Fruit fly (Drosophila melanogaster) whole organism, adult: ENCODE measurements around the gene Wsck.

Experiments used
- CG11617 ChIP-seq: fragments of 200-800 bp; sonication (Bioruptor generic); optimal IDR thresholded peaks from 2 replicates; lab custom pipeline; 2017; ENCODE audit warnings: mild to moderate bottlenecking, missing biosample characterization, missing genetic modification reagents, missing genetic modification characterization
- CG12768 ChIP-seq: fragments of 200-800 bp; sonication (Bioruptor generic); optimal IDR thresholded peaks from 2 replicates; lab custom pipeline; 2017; ENCODE audit warnings: missing biosample characterization, missing genetic modification characterization, mild to moderate bottlenecking, moderate library complexity, missing genetic modification reagents
- CG14711 ChIP-seq: fragments of 200-800 bp; sonication (Bioruptor generic); optimal IDR thresholded peaks from 2 replicates; lab custom pipeline; 2018; ENCODE audit warnings: missing biosample characterization, mild to moderate bottlenecking, missing genetic modification characterization, moderate library complexity
- CG1620 ChIP-seq: fragments of 200-800 bp; sonication (Bioruptor generic); optimal IDR thresholded peaks from 2 replicates; lab custom pipeline; 2016; ENCODE audit warnings: missing biosample characterization, missing genetic modification characterization
- CG33017 ChIP-seq: fragments of 200-800 bp; sonication (Bioruptor generic); optimal IDR thresholded peaks from 2 replicates; lab custom pipeline; 2018; ENCODE audit warnings: missing biosample characterization, mild to moderate bottlenecking, missing genetic modification characterization, moderate library complexity
- CG7045 ChIP-seq: fragments of 200-800 bp; sonication (Bioruptor generic); optimal IDR thresholded peaks from 2 replicates; lab custom pipeline; 2017; ENCODE audit warnings: missing biosample characterization, mild to moderate bottlenecking, missing genetic modification characterization
- CG7101 ChIP-seq: fragments of 200-800 bp; sonication (Bioruptor generic); optimal IDR thresholded peaks from 2 replicates; lab custom pipeline; 2018; ENCODE audit warnings: missing biosample characterization, mild to moderate bottlenecking, missing genetic modification characterization, moderate library complexity
- Clk ChIP-seq: fragments of 200-800 bp; sonication (Bioruptor generic); optimal IDR thresholded peaks from 2 replicates; lab custom pipeline; 2017; ENCODE audit warnings: missing biosample characterization, missing genetic modification characterization
- Crg-1 ChIP-seq: fragments of 200-800 bp; sonication (Bioruptor generic); optimal IDR thresholded peaks from 2 replicates; lab custom pipeline; 2016; ENCODE audit warnings: missing biosample characterization, missing genetic modification characterization
- Hr96 ChIP-seq: fragments of 200-800 bp; sonication (Bioruptor generic); optimal IDR thresholded peaks from 2 replicates; lab custom pipeline; 2016; ENCODE audit warnings: missing biosample characterization, missing genetic modification characterization
- bab1 ChIP-seq: fragments of 200-800 bp; sonication (Bioruptor generic); optimal IDR thresholded peaks from 3 replicates; lab custom pipeline; 2019; ENCODE audit warnings: missing biosample characterization, mild to moderate bottlenecking, missing genetic modification characterization, moderate library complexity
- cic ChIP-seq: fragments of 200-800 bp; sonication (Bioruptor generic); optimal IDR thresholded peaks from 2 replicates; lab custom pipeline; 2017; ENCODE audit warnings: missing biosample characterization, mild to moderate bottlenecking, missing genetic modification characterization, moderate library complexity
- cnc ChIP-seq, 2 experiments: fragments of >200 bp; optimal IDR thresholded peaks; 2 replicates each; lab custom pipeline; 2017
- kay ChIP-seq: fragments of 200-800 bp; sonication (Bioruptor generic); peaks from one replicate; lab custom pipeline; 2016; ENCODE audit warnings: missing biosample characterization, missing genetic modification characterization, borderline replicate concordance
- ovo ChIP-seq: fragments of 200-800 bp; sonication (Bioruptor generic); optimal IDR thresholded peaks from 2 replicates; lab custom pipeline; 2016; ENCODE audit warnings: missing biosample characterization, missing genetic modification characterization
- tj ChIP-seq: fragments of 200-800 bp; sonication (Bioruptor generic); optimal IDR thresholded peaks from 3 replicates; lab custom pipeline; 2017; ENCODE audit warnings: missing biosample characterization, mild to moderate bottlenecking, missing genetic modification characterization, moderate library complexity
- toe ChIP-seq: fragments of 200-800 bp; sonication (Bioruptor generic); optimal IDR thresholded peaks from 2 replicates; lab custom pipeline; 2016; ENCODE audit warnings: missing biosample characterization, missing genetic modification characterization

Wsck gene

dm6 chr3R:24580067-24580962 lies 49.6 kb downstream of the Wsck start:
- TF ChIP-seq bab1 (no peak), CG12768 (GFP tag; lab: Kevin White, UChicago) (no peak), ovo (GFP tag; lab: Kevin White, UChicago) (no peak), CG7101 (no peak), cnc (optimal IDR thresholded peaks at IDR 0.05; lab: Kevin White, UChicago) (no peak), Crg-1 (GFP tag; lab: Kevin White, UChicago) (no peak), CG1620 (no peak), cic (GFP tag; lab: Kevin White, UChicago) (no peak), CG11617 (no peak), CG7045 (GFP tag; lab: Kevin White, UChicago) (no peak), Clk (no peak), CG14711 (tag; lab: Kevin White, UChicago) (no peak), toe (GFP tag; lab: Kevin White, UChicago) (no peak), CG33017 (no peak), Hr96 (GFP tag; lab: Kevin White, UChicago) (no peak), kay (GFP tag; lab: Kevin White, UChicago) (no peak)

dm6 chr3R:24577355-24577754 lies 52.5 kb downstream of the Wsck start:
- TF ChIP-seq CG14711 (tag; lab: Kevin White, UChicago) (no peak), ovo (GFP tag; lab: Kevin White, UChicago) (no peak), CG7101 (no peak), tj (GFP tag; lab: Kevin White, UChicago) (no peak), cnc (optimal IDR thresholded peaks at IDR 0.05; lab: Kevin White, UChicago) (no peak), CG7045 (GFP tag; lab: Kevin White, UChicago) (no peak), Hr96 (GFP tag; lab: Kevin White, UChicago) (no peak)
